Fruit fly (Drosophila melanogaster) S2 (cell line): ENCODE results near the gene Dip-B.

Experiments used
- CG8478 ChIP-seq: fragments of >200 bp; optimal IDR thresholded peaks from 2 replicates; lab custom pipeline; 2018
- CTCF ChIP-seq, 2 experiments: fragments of >200 bp; optimal IDR thresholded peaks; 2 replicates each; lab custom pipeline; 2018

The Dip-B gene

DNA sequence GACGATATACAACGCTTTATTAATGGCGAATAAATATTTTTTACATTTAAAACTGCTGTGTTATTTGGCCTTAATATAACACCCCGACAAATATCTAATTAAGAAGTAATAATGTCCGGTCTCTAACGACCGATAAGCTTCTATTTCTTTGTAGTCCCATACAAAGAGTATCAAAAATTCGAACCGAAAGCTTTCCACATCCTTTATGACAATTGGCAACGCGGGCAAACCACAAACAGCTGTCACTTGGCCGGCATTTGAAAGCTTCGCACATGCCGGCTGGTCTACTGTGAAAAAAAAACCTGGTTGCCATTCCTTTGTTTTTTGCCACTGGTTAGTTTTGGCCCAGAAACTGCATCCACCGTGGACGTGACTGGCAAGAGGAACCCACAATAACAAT lies at the start of gene Dip-B:
TSS of gene Dip-B (plus strand) at position 254 of the 400 bp plus-strand sequence.
- TF ChIP-seq CG8478 (lab: Kevin White, UChicago) (no peak), CTCF (optimal IDR thresholded peaks at IDR 0.05; lab: Kevin White, UChicago) (no peak)

DNA sequence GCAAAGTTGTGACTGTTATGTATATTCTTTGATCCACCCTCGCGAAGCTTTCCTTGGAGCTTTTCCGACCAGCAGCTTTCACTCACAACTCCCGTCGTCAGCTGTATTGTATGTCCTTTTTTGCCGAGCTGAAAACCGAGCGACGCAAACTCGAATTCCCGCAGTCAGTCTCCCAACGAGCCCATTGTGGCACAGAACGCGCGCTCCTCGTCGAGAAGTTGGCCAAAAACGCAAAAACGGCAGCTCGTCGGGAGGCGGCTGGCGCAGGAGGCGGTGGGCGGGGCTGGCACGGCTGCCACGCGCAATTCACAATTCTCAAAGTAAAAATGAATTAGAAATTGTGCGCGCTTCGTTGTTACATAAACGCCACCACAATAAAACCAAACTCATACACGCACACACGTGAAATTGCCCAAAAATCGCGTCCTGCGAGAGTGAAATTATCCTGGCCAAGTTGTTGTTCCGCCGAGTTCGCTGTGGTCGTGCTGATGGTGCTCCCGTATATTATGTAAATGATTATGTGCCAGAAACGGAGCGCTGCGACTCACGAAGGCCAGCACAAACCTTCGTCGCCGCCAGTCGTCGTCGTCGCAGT lies 46.7 kb upstream of the Dip-B start:
- TF ChIP-seq CG8478 (lab: Kevin White, UChicago) (no peak), CTCF (optimal IDR thresholded peaks at IDR 0.05; lab: Kevin White, UChicago) (no peak)

- TF ChIP-seq CTCF (optimal IDR thresholded peaks at IDR 0.05; lab: Kevin White, UChicago), result no peak
- TF ChIP-seq CG8478 (lab: Kevin White, UChicago), result no peak
These were observed 35.9 kb upstream of the Dip-B start for dm6 chr3R:13746066-13746673.

DNA sequence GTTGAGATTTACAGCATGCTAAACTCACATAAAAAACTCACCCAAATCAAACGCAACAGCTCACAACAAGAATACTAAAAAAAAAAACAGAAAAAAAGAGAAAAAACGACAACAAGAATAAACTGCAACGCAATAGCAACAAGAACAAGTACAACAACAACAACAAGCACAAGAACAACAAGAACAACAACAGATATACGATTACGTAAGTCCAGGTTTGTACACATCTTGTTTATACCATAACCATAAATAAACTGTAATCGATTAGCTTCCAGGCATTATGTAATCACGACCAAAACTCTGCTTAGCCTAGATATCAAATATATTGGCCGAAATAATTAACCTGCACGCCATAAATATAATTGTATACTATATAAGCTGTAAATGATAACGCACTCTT lies 20.5 kb upstream of the Dip-B start:
- TF ChIP-seq CG8478 (lab: Kevin White, UChicago), result no peak
- no peak for TF ChIP-seq CTCF (optimal IDR thresholded peaks at IDR 0.05; lab: Kevin White, UChicago)

- TF ChIP-seq CTCF (optimal IDR thresholded peaks at IDR 0.05; lab: Kevin White, UChicago) (no peak), CG8478 (lab: Kevin White, UChicago) (no peak)
These were observed 17.1 kb upstream of the Dip-B start for dm6 chr3R:13765001-13765400.

DNA sequence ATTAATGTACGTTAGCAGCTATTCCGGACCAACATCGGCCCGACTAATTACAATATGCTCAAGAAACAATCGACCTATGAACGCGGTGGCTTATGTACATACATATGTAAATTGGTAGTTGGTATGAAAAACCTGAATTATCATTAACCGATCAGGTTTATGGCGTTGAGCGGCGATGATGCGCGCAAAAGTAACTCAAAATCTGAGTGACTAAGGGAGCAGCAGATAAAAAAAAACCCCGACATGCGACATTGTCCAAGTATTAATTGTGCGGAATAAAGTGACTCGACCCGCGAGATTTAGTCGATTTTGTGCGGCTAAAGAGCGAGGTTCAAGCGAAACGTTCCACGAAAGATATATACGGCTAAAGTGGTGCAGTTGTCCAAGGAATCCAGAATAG lies 16.6 kb upstream of the Dip-B start, which contains the start of gene CG9312:
TSS of gene CG9312 (plus strand) at position 301 of the 400 bp plus-strand sequence.
- TF ChIP-seq CG8478 (lab: Kevin White, UChicago) (no peak), CTCF (optimal IDR thresholded peaks at IDR 0.05; lab: Kevin White, UChicago) (no peak)

DNA sequence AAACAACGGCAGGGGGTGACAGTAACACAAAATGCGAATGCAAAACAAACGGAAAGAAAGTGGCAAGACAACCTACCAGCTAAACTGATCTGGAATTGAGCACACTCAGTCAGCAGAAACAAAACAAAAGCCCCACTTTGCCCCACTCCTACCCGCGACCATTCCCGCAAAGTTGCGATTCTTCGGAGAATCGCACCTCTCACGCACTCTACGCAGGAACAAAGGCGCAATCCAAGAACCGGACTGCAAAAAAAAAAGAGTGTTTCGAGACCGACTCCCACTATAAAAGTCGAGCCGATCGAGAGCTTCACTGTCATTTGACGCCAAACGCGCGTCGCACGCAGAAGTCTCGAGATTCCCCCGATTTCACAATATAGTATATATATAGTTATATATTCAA lies 14.8 kb upstream of the Dip-B start, which contains the start of gene Cht5:
TSS of gene Cht5 (plus strand) at position 311 of the 400 bp plus-strand sequence.
- TF ChIP-seq CTCF (optimal IDR thresholded peaks at IDR 0.05; lab: Kevin White, UChicago) (no peak), CG8478 (lab: Kevin White, UChicago) (no peak)

- no peak for TF ChIP-seq CG8478 (lab: Kevin White, UChicago)
- no peak for TF ChIP-seq CTCF (optimal IDR thresholded peaks at IDR 0.05; lab: Kevin White, UChicago)
These were observed 10.9 kb upstream of the Dip-B start, which contains the start of gene CG9297 for dm6 chr3R:13771195-13771594. Gene CG9297, plus strand, starts transcription at chr3R:13771495.

DNA sequence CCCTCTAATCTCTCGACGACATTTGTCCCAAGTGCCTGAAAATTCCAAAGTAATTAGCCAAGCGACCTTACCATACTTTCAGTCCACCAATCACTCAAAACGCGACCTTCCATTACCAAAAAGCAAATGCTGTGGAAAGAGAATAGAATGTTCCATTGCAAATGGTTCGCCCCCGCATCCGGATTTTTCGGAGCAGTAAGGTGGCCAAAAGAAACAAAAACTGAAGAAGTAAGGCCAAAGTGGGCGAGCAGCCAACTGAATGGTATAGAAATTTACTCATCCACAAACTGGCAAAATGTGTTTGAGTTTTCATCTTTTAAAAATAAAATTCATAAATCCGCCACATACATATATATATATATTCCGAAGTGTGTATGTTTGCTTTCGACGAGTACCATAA lies 8.7 kb upstream of the Dip-B start:
- TF ChIP-seq CG8478 (lab: Kevin White, UChicago) (no peak), CTCF (optimal IDR thresholded peaks at IDR 0.05; lab: Kevin White, UChicago) (no peak)

- no peak for TF ChIP-seq CG8478 (lab: Kevin White, UChicago)
- no peak for TF ChIP-seq CTCF (optimal IDR thresholded peaks at IDR 0.05; lab: Kevin White, UChicago)
These were observed 2.8 kb upstream of the Dip-B start, which contains the start of the genes CG42375 and CG9288 for dm6 chr3R:13779241-13779683. Gene CG42375, plus strand, starts transcription at chr3R:13779624. Gene CG9288, plus strand, starts transcription at chr3R:13779624.

dm6 chr3R:13780769-13781168 lies 1.3 kb upstream of the Dip-B start, which contains the start of gene CG9286:
Gene CG9286, plus strand, starts transcription at chr3R:13780964.
- TF ChIP-seq CTCF (optimal IDR thresholded peaks at IDR 0.05; lab: Kevin White, UChicago) (no peak), CG8478 (lab: Kevin White, UChicago) (no peak)

dm6 chr3R:13782578-13782977 lies 490 bp downstream of the Dip-B start:
- TF ChIP-seq CTCF (optimal IDR thresholded peaks at IDR 0.05; lab: Kevin White, UChicago) (no peak), CG8478 (lab: Kevin White, UChicago) (no peak)

DNA sequence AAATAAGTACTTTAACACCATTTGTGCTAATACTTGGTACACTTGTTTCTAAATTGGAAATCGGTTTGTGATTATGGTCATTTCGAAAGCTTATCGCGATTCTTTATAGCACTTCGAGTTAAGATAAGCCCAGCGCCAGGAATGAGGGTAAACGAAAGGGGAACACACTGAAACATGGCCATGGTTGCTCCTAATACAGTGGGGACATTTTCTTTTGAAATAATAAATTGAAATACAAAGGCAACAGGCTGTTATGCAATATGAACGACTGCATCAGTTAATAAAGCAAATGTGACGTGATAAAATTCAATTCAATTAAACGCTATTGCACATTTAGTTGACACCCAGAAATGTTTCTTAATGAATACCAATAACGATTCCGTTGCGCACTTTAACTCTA lies 1.3 kb downstream of the Dip-B start:
- TF ChIP-seq CG8478 (lab: Kevin White, UChicago) (no peak), CTCF (optimal IDR thresholded peaks at IDR 0.05; lab: Kevin White, UChicago) (no peak)

dm6 chr3R:13785895-13786294 lies 3.8 kb downstream of the Dip-B start:
- no peak for TF ChIP-seq CG8478 (lab: Kevin White, UChicago)
- TF ChIP-seq CTCF (optimal IDR thresholded peaks at IDR 0.05; lab: Kevin White, UChicago), result no peak

DNA sequence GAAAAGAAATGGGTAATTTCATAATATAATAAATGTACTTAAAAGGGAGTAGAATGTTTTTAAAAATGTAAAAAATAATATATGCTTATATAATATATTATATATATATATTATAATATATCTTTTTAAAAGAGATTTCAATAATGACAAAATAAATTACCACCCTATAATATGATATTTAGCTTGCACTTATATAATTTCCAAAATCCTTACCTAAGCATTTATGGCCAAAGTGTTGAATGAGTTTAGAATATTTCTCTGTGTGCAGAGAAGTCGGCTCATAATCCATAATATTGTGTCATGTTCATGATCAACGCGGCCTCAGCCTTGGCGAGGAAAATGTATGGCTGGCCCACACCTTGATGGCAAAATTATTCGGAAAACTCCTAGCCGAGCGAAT lies 6.1 kb downstream of the Dip-B start:
- TF ChIP-seq CG8478 (lab: Kevin White, UChicago), result no peak
- no peak for TF ChIP-seq CTCF (optimal IDR thresholded peaks at IDR 0.05; lab: Kevin White, UChicago)
